Fruit fly (Drosophila melanogaster) whole organism: ENCODE measurements around the gene SkpD.

ENCODE experiments used
- CG8478 ChIP-seq: fragments of >200 bp; optimal IDR thresholded peaks from 2 replicates; lab custom pipeline; 2018; ENCODE audit warnings: inconsistent platforms
- Dll ChIP-seq: fragments of >200 bp; optimal IDR thresholded peaks from 2 replicates; lab custom pipeline; 2017
- EcR ChIP-seq, 2 experiments: fragments of >200 bp; optimal IDR thresholded peaks; 2 replicates each; lab custom pipeline; 2017; ENCODE audit warnings: missing biosample characterization in 2 of 2, missing genetic modification characterization in 2 of 2, missing genetic modification reagents in 2 of 2
- pan ChIP-seq: fragments of >200 bp; optimal IDR thresholded peaks from 2 replicates; lab custom pipeline; 2017
- psq ChIP-seq: fragments of >200 bp; optimal IDR thresholded peaks from 2 replicates; lab custom pipeline; 2017
- usp ChIP-seq: fragments of >200 bp; optimal IDR thresholded peaks from 2 replicates; lab custom pipeline; 2017; ENCODE audit warnings: missing biosample characterization, missing genetic modification characterization, mixed read lengths

The SkpD gene

dm6 chrX:19848342-19848793 lies 35.8 kb downstream of the SkpD start:
- TF ChIP-seq CG8478 (lab: Kevin White, UChicago) (no peak), EcR (GFP tag; optimal IDR thresholded peaks at IDR 0.05; lab: Kevin White, UChicago) (no peak), psq (lab: Kevin White, UChicago) (no peak), usp (GFP tag; lab: Kevin White, UChicago) (no peak), Dll (lab: Kevin White, UChicago) (no peak), pan (lab: Kevin White, UChicago) (no peak)

- TF ChIP-seq EcR (GFP tag; optimal IDR thresholded peaks at IDR 0.05; lab: Kevin White, UChicago): no peak
- no peak for TF ChIP-seq usp (GFP tag; lab: Kevin White, UChicago)
- TF ChIP-seq psq (lab: Kevin White, UChicago): no peak
- TF ChIP-seq Dll (lab: Kevin White, UChicago): no peak
- no peak for TF ChIP-seq pan (lab: Kevin White, UChicago)
- no peak for TF ChIP-seq CG8478 (lab: Kevin White, UChicago)
Observed at dm6 chrX:19850503-19851094, 38.1 kb downstream of the SkpD start.

- no peak for TF ChIP-seq psq (lab: Kevin White, UChicago)
- TF ChIP-seq pan (lab: Kevin White, UChicago): no peak
- TF ChIP-seq Dll (lab: Kevin White, UChicago): peak; percentile 73
- TF ChIP-seq usp (GFP tag; lab: Kevin White, UChicago): no peak
- peak; percentile 43 for TF ChIP-seq CG8478 (lab: Kevin White, UChicago)
- TF ChIP-seq EcR (GFP tag; optimal IDR thresholded peaks at IDR 0.05; lab: Kevin White, UChicago): no peak
Observed at dm6 chrX:19851095-19851988, 38.8 kb downstream of the SkpD start.

dm6 chrX:19851989-19852307 lies 39.4 kb downstream of the SkpD start, which contains the start of the genes pico and Nup205:
TSS of gene pico (minus strand) at chrX:19852059.
TSS of gene Nup205 (plus strand) at chrX:19852214.
- TF ChIP-seq Dll (lab: Kevin White, UChicago) (no peak), psq (lab: Kevin White, UChicago) (no peak), EcR (GFP tag; optimal IDR thresholded peaks at IDR 0.05; lab: Kevin White, UChicago) (no peak), usp (GFP tag; lab: Kevin White, UChicago) (no peak), CG8478 (lab: Kevin White, UChicago) (no peak), pan (lab: Kevin White, UChicago) (no peak)

dm6 chrX:19859331-19859730 lies 46.8 kb downstream of the SkpD start:
- TF ChIP-seq psq (lab: Kevin White, UChicago) (no peak), Dll (lab: Kevin White, UChicago) (no peak), EcR (GFP tag; optimal IDR thresholded peaks at IDR 0.05; lab: Kevin White, UChicago) (no peak), usp (GFP tag; lab: Kevin White, UChicago) (no peak), pan (lab: Kevin White, UChicago) (no peak), CG8478 (lab: Kevin White, UChicago) (no peak)
